Fruit fly (Drosophila melanogaster) whole organism, pupa: Measurements from ENCODE around the gene Ogg1.

ENCODE experiments used
- CG10348 ChIP-seq: fragments of 200-800 bp; sonication (Bioruptor generic); IDR thresholded peaks from 2 replicates; pipeline ENCODE4 v1.3.6; 2022; ENCODE audit warnings: missing biosample characterization, missing genetic modification characterization
- CG4496 ChIP-seq: fragments of 200-800 bp; sonication (Bioruptor generic); IDR thresholded peaks from 3 replicates; pipeline ENCODE4 v1.3.6; 2022; ENCODE audit warnings: missing biosample characterization, missing genetic modification characterization
- CG8301 ChIP-seq: fragments of 200-800 bp; sonication (Bioruptor generic); optimal IDR thresholded peaks from 2 replicates; lab custom pipeline; 2018; ENCODE audit warnings: missing biosample characterization, mild to moderate bottlenecking, missing genetic modification characterization
- EcR ChIP-seq: fragments of 200-800 bp; sonication (Bioruptor generic); optimal IDR thresholded peaks from 3 replicates; lab custom pipeline; 2019; ENCODE audit warnings: missing biosample characterization, missing genetic modification characterization, mild to moderate bottlenecking, moderate library complexity, missing genetic modification reagents
- Pif1A ChIP-seq: fragments of 200-800 bp; sonication (Bioruptor generic); optimal IDR thresholded peaks from 3 replicates; lab custom pipeline; 2016; ENCODE audit warnings: missing biosample characterization, missing genetic modification characterization
- Snoo ChIP-seq: fragments of 200-800 bp; sonication (Bioruptor generic); optimal IDR thresholded peaks from 3 replicates; lab custom pipeline; 2017; ENCODE audit warnings: missing biosample characterization, mild to moderate bottlenecking, missing genetic modification characterization, inconsistent platforms
- rn ChIP-seq: fragments of 200-800 bp; sonication (Bioruptor generic); IDR thresholded peaks from 2 replicates; pipeline ENCODE4 v1.3.6; 2022; ENCODE audit warnings: missing biosample characterization, missing genetic modification characterization

DNA sequence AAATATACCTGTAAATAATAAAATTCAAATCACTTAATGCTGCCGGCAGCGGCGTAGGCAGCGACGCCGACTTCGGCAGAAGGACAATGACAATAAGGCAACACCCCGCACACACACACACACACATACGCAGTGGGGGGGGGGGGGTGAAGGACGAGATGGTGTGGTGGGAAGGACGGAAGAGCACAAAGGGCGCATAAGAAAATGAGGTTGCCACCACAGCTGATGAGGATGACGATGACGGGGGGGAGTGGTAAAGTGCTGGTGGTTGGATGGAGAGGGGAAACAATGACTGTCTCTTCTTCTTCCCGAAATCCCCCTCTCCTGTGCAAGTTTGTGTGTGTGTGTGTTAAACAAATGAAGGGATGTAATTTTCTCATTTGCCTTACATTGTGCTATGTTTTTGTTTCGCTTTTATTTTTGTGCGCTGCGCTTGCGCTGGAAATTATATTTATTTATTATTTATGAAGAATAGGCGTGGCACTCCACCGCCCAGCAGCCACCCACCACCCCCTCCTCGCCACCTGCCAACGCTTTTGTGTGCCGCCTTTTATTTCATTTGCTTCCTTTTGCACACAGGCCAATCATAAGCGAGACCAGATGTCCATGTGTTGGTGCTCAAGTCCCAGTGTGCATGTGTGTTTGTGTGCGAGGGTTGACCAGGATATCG lies 4.8 kb downstream of the Ogg1 start:
- TF ChIP-seq Snoo (tag; lab: Kevin White, UChicago) (no peak), rn (GFP tag; lab: Robert Waterston, UW) (no peak), Pif1A (GFP tag; lab: Kevin White, UChicago) (no peak), EcR (GFP tag; lab: Kevin White, UChicago) (no peak), CG10348 (GFP tag; lab: Robert Waterston, UW) (no peak), CG4496 (GFP tag; lab: Robert Waterston, UW) (no peak), CG8301 (tag; lab: Kevin White, UChicago) (no peak)
